In genomic region chrX:15297396-15297827, ce11 we compare ENCODE assay signal across 3 worm cellular contexts.
TF ChIP-seq lines count a peak whose summit lies in the region.

No protein-coding gene starts in this region.

TF ChIP-seq in whole organism, L4 larva, 104 proteins besides CTCF, POLR2A, EP300 and RAD21 (continued from another document and continues in another):
- 0 out of 2 replicates have a peak, but pooled peaks have one; percentile 56 for TF ChIP-seq zfp-3 (GFP tag; conservative IDR thresholded peaks at IDR 0.05; lab: Robert Waterston, UW)
- TF ChIP-seq Y5F2A.4 (GFP tag; optimal IDR thresholded peaks at IDR 0.05; lab: Kevin White, UChicago), result peak; percentile 67
- TF ChIP-seq rbr-2 (tag; optimal IDR thresholded peaks at IDR 0.05; lab: Kevin White, UChicago), result peak; percentile 39
- TF ChIP-seq ces-1 (GFP tag; optimal IDR thresholded peaks at IDR 0.05; lab: Kevin White, UChicago), result no peak
- TF ChIP-seq dmd-6 (GFP tag; IDR thresholded peaks at IDR 0.05; lab: Robert Waterston, UW), result peak; percentile 43; the same call in 1 of the 2 replicates
- 0 out of 2 replicates have a peak, but pooled peaks have one; percentile 38 for TF ChIP-seq ZK337.2 (GFP tag; IDR thresholded peaks at IDR 0.05; lab: Robert Waterston, UW)
- peak; percentile 69 for TF ChIP-seq nhr-48 (tag; optimal IDR thresholded peaks at IDR 0.05; lab: Kevin White, UChicago)
- peak; percentile 78 for TF ChIP-seq dmd-8 (GFP tag; IDR thresholded peaks at IDR 0.05; lab: Robert Waterston, UW)
- TF ChIP-seq daf-12 (tag; optimal IDR thresholded peaks at IDR 0.05; lab: Kevin White, UChicago), result no peak
- peak; percentile 41 for TF ChIP-seq nhr-25 (tag; optimal IDR thresholded peaks at IDR 0.05; lab: Kevin White, UChicago; ENCODE audit: borderline replicate concordance, insufficient read depth)
- peak; percentile 74 for TF ChIP-seq mes-2 (tag; optimal IDR thresholded peaks at IDR 0.05; lab: Kevin White, UChicago; ENCODE audit: poor library complexity, severe bottlenecking)
- peak; percentile 79 for TF ChIP-seq lin-13 (GFP tag; optimal IDR thresholded peaks at IDR 0.05; lab: Kevin White, UChicago)
- TF ChIP-seq Y105C5A.15 (GFP tag; IDR thresholded peaks at IDR 0.05; lab: Robert Waterston, UW), result 0 out of 2 replicates have a peak, but pooled peaks have one; percentile 27
- TF ChIP-seq tra-1 (GFP tag; IDR thresholded peaks at IDR 0.05; lab: Robert Waterston, UW), result 0 out of 2 replicates have a peak, but pooled peaks have one; percentile 51
- TF ChIP-seq aly-2 (tag; optimal IDR thresholded peaks at IDR 0.05; lab: Kevin White, UChicago), result no peak
- no peak for TF ChIP-seq nhr-11 (tag; optimal IDR thresholded peaks at IDR 0.05; lab: Kevin White, UChicago)
- peak; percentile 49 for TF ChIP-seq F10B5.3 (tag; optimal IDR thresholded peaks at IDR 0.05; lab: Kevin White, UChicago)
- peak; percentile 65; the same call in 1 of the 2 replicates for TF ChIP-seq F26F4.8 (GFP tag; conservative IDR thresholded peaks at IDR 0.05; lab: Robert Waterston, UW)
- peak; percentile 4; the same call in 1 of the 2 replicates for TF ChIP-seq set-16 (GFP tag; IDR thresholded peaks at IDR 0.05; lab: Robert Waterston, UW)
- TF ChIP-seq cey-2 (tag; optimal IDR thresholded peaks at IDR 0.05; lab: Kevin White, UChicago; ENCODE audit: borderline replicate concordance, insufficient read depth), result peak; percentile 57
- TF ChIP-seq ceh-20 (GFP tag; IDR thresholded peaks at IDR 0.05; lab: Robert Waterston, UW), result peak; percentile 53; the same call in 1 of the 2 replicates
- 0 out of 2 replicates have a peak, but pooled peaks have one; percentile 26 for TF ChIP-seq saeg-2 (GFP tag; IDR thresholded peaks at IDR 0.05; lab: Robert Waterston, UW)
- TF ChIP-seq ceh-44 (GFP tag; IDR thresholded peaks at IDR 0.05; lab: Robert Waterston, UW), result no peak
- TF ChIP-seq nhr-10 (tag; optimal IDR thresholded peaks at IDR 0.05; lab: Kevin White, UChicago), result no peak
- peak; percentile 73; the same call in 1 of the 2 replicates for TF ChIP-seq D1046.2 (GFP tag; IDR thresholded peaks at IDR 0.05; lab: Robert Waterston, UW)
- TF ChIP-seq hmg-1.1 (GFP tag; IDR thresholded peaks at IDR 0.05; lab: Robert Waterston, UW), result 0 out of 2 replicates have a peak, but pooled peaks have one; percentile 49
- TF ChIP-seq mep-1 (tag; optimal IDR thresholded peaks at IDR 0.05; lab: Kevin White, UChicago), result peak; percentile 33
- TF ChIP-seq nhr-41 (GFP tag; IDR thresholded peaks at IDR 0.05; lab: Robert Waterston, UW), result peak; percentile 63; the same call in 1 of the 2 replicates
- TF ChIP-seq zfp-2 (tag; optimal IDR thresholded peaks at IDR 0.05; lab: Kevin White, UChicago), result peak; percentile 48
- no peak for TF ChIP-seq zip-11 (GFP tag; IDR thresholded peaks at IDR 0.05; lab: Robert Waterston, UW)
- TF ChIP-seq lim-7 (GFP tag; IDR thresholded peaks at IDR 0.05; lab: Robert Waterston, UW), result peak; percentile 95
- peak; percentile 56 for TF ChIP-seq T20F7.1 (GFP tag; optimal IDR thresholded peaks at IDR 0.05; lab: Kevin White, UChicago)
- TF ChIP-seq daf-8 (GFP tag; IDR thresholded peaks at IDR 0.05; lab: Robert Waterston, UW), result no peak
- no peak for TF ChIP-seq unc-62 (GFP tag; optimal IDR thresholded peaks at IDR 0.05 in 1 of 2; lab: Kevin White, UChicago)
- TF ChIP-seq unc-62 (tag; optimal IDR thresholded peaks at IDR 0.05; lab: Kevin White, UChicago), result no peak
- 0 out of 2 replicates have a peak, but pooled peaks have one; percentile 28 for TF ChIP-seq Y48G9A.11 (GFP tag; IDR thresholded peaks at IDR 0.05; lab: Robert Waterston, UW)
- peak; percentile 9 for TF ChIP-seq hlh-30 (tag; optimal IDR thresholded peaks at IDR 0.05; lab: Kevin White, UChicago; ENCODE audit: insufficient read depth)
- peak in 1 of 2 experiments; percentile 68; a peak in 1 of 4 replicates for TF ChIP-seq madf-5 (GFP tag; IDR thresholded peaks at IDR 0.05; lab: Robert Waterston, UW)
- TF ChIP-seq gei-8 (GFP tag; optimal IDR thresholded peaks at IDR 0.05; lab: Kevin White, UChicago), result peak; percentile 51

TF ChIP-seq in whole organism, late embryonic, 69 proteins besides CTCF, POLR2A, EP300 and RAD21 (continued from another document):
- peak; percentile 85 for TF ChIP-seq elt-2 (tag; optimal IDR thresholded peaks at IDR 0.05; lab: Kevin White, UChicago)
- TF ChIP-seq elt-4 (tag; optimal IDR thresholded peaks at IDR 0.05; lab: Kevin White, UChicago), result no peak
- peak; percentile 27 for TF ChIP-seq odd-2 (tag; optimal IDR thresholded peaks at IDR 0.05; lab: Kevin White, UChicago)
- no peak for TF ChIP-seq ref-2 (tag; optimal IDR thresholded peaks at IDR 0.05; lab: Kevin White, UChicago)
- TF ChIP-seq pha-4 (tag; optimal IDR thresholded peaks at IDR 0.05; lab: Kevin White, UChicago), result no peak
- TF ChIP-seq sdc-2 (tag; optimal IDR thresholded peaks at IDR 0.05; lab: Kevin White, UChicago), result peak; percentile 75
- TF ChIP-seq gmeb-2 (tag; optimal IDR thresholded peaks at IDR 0.05; lab: Kevin White, UChicago), result peak; percentile 74
- TF ChIP-seq hlh-6 (tag; optimal IDR thresholded peaks at IDR 0.05; lab: Kevin White, UChicago), result peak; percentile 75
- peak; percentile 65 for TF ChIP-seq ceh-34 (tag; optimal IDR thresholded peaks at IDR 0.05; lab: Kevin White, UChicago)
- no peak for TF ChIP-seq unc-42 (tag; optimal IDR thresholded peaks at IDR 0.05; lab: Kevin White, UChicago)
- TF ChIP-seq hlh-13 (GFP tag; optimal IDR thresholded peaks at IDR 0.05; lab: Kevin White, UChicago), result peak; percentile 66
- peak; percentile 79 for TF ChIP-seq pat-9 (tag; optimal IDR thresholded peaks at IDR 0.05; lab: Kevin White, UChicago)
- peak; percentile 38 for TF ChIP-seq zip-5 (tag; optimal IDR thresholded peaks at IDR 0.05; lab: Kevin White, UChicago)
- TF ChIP-seq madf-2 (tag; optimal IDR thresholded peaks at IDR 0.05; lab: Kevin White, UChicago), result peak; percentile 44
- TF ChIP-seq tbx-7 (tag; optimal IDR thresholded peaks at IDR 0.05; lab: Kevin White, UChicago), result no peak
- peak; percentile 37 for TF ChIP-seq ceh-14 (tag; optimal IDR thresholded peaks at IDR 0.05; lab: Kevin White, UChicago)
- peak; percentile 69 for TF ChIP-seq lin-11 (tag; optimal IDR thresholded peaks at IDR 0.05; lab: Kevin White, UChicago)
- no peak for TF ChIP-seq ets-4 (tag; optimal IDR thresholded peaks at IDR 0.05; lab: Kevin White, UChicago)
- TF ChIP-seq nhr-11 (tag; optimal IDR thresholded peaks at IDR 0.05; lab: Kevin White, UChicago), result no peak
- TF ChIP-seq ceh-24 (tag; optimal IDR thresholded peaks at IDR 0.05; lab: Kevin White, UChicago), result peak; percentile 28
- no peak for TF ChIP-seq ceh-30 (tag; optimal IDR thresholded peaks at IDR 0.05; lab: Kevin White, UChicago)
- TF ChIP-seq unc-3 (GFP tag; conservative IDR thresholded peaks at IDR 0.05; lab: Robert Waterston, UW), result 0 out of 2 replicates have a peak, but pooled peaks have one; percentile 31
- peak; percentile 59 for TF ChIP-seq unc-3 (tag; optimal IDR thresholded peaks at IDR 0.05; lab: Kevin White, UChicago)
- TF ChIP-seq C08G9.2 (tag; optimal IDR thresholded peaks at IDR 0.05; lab: Kevin White, UChicago), result peak; percentile 29
- no peak for TF ChIP-seq pax-1 (tag; optimal IDR thresholded peaks at IDR 0.05; lab: Kevin White, UChicago)
- peak; percentile 36 for TF ChIP-seq ceh-9 (tag; optimal IDR thresholded peaks at IDR 0.05; lab: Kevin White, UChicago)
- TF ChIP-seq fax-1 (tag; optimal IDR thresholded peaks at IDR 0.05; lab: Kevin White, UChicago), result peak; percentile 37
- peak; percentile 33 for TF ChIP-seq F13H6.1 (tag; optimal IDR thresholded peaks at IDR 0.05; lab: Kevin White, UChicago)
- TF ChIP-seq Y22D7AL.16 (tag; optimal IDR thresholded peaks at IDR 0.05; lab: Kevin White, UChicago), result peak; percentile 15
- peak; percentile 57 for TF ChIP-seq ceh-18 (tag; optimal IDR thresholded peaks at IDR 0.05; lab: Kevin White, UChicago)
- peak; percentile 57 for TF ChIP-seq C38D4.7 (GFP tag; optimal IDR thresholded peaks at IDR 0.05; lab: Kevin White, UChicago)
- TF ChIP-seq ceh-31 (tag; optimal IDR thresholded peaks at IDR 0.05; lab: Kevin White, UChicago), result no peak
- TF ChIP-seq ttx-3 (tag; optimal IDR thresholded peaks at IDR 0.05; lab: Kevin White, UChicago), result peak; percentile 52
- peak; percentile 63 for TF ChIP-seq pha-2 (tag; optimal IDR thresholded peaks at IDR 0.05; lab: Kevin White, UChicago)
- no peak for TF ChIP-seq pag-3 (tag; optimal IDR thresholded peaks at IDR 0.05; lab: Kevin White, UChicago; ENCODE audit: borderline replicate concordance)
- TF ChIP-seq sox-2 (GFP tag; IDR thresholded peaks at IDR 0.05; lab: Robert Waterston, UW), result peak; percentile 37
- peak; percentile 34 for TF ChIP-seq tbx-2 (tag; optimal IDR thresholded peaks at IDR 0.05; lab: Kevin White, UChicago)
- TF ChIP-seq ceh-6 (GFP tag; optimal IDR thresholded peaks at IDR 0.05; lab: Kevin White, UChicago), result peak; percentile 79
- TF ChIP-seq ceh-19 (GFP tag; optimal IDR thresholded peaks at IDR 0.05; lab: Kevin White, UChicago), result peak; percentile 63
- TF ChIP-seq dve-1 (tag; optimal IDR thresholded peaks at IDR 0.05; lab: Kevin White, UChicago), result peak; percentile 58
- peak; percentile 23 for TF ChIP-seq ztf-16 (tag; optimal IDR thresholded peaks at IDR 0.05; lab: Kevin White, UChicago)
- no peak for TF ChIP-seq mec-3 (tag; optimal IDR thresholded peaks at IDR 0.05; lab: Kevin White, UChicago; ENCODE audit: borderline replicate concordance)
- TF ChIP-seq lim-6 (tag; optimal IDR thresholded peaks at IDR 0.05; lab: Kevin White, UChicago), result no peak

TF ChIP-seq in whole organism, mixed stage, embryonic, 35 proteins besides CTCF, POLR2A, EP300 and RAD21 (continued from another document):
- no peak for TF ChIP-seq ces-1 (GFP tag; optimal IDR thresholded peaks at IDR 0.05; lab: Kevin White, UChicago)
- TF ChIP-seq drap-1 (GFP tag; optimal IDR thresholded peaks at IDR 0.05; lab: Kevin White, UChicago), result peak; percentile 86
TF ChIP-seq in whole organism, mixed stage, embryonic: peak in this region for 14.
